Fruit fly (Drosophila melanogaster): ENCODE data around the gene CG15385.
A peak's percentile ranks its signal among the peaks of the same experiment; 100 is the strongest.

Gene CG15385

DNA sequence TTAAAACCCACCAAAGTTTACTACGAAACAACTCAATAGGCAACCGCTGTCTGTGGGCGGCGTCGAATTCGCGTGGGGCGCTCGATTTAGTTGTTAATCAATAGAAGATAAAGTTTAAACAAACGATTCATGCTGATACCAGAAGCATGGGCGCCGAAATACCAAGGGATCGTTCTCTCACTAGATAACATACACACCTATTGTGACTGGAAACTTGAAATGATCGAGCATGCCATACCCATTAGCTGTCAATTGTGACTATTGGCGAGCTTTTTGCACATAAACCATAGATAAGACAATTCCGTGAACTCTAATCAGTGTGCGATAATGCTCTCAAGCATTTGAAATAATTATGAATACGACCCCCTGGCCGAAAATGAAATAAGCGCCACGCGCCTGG lies 33.0 kb downstream of the CG15385 start (continued):
- TF ChIP-seq HLH54F (GFP tag; optimal IDR thresholded peaks at IDR 0.05) (peak; percentile 83), Ravus (GFP tag; IDR thresholded peaks at IDR 0.05) (peak; percentile 34; the same call in 1 of the 2 replicates), CG14441 (GFP tag; IDR thresholded peaks at IDR 0.05) (peak; percentile 63; the same call in 1 of the 2 replicates), Myb (GFP tag; optimal IDR thresholded peaks at IDR 0.05) (peak; percentile 65), ash1 (GFP tag; optimal IDR thresholded peaks at IDR 0.05) (peak; percentile 30), hkb (optimal IDR thresholded peaks at IDR 0.05) (no peak), hkb (GFP tag; IDR thresholded peaks at IDR 0.05) (peak; percentile 73), emc (GFP tag; optimal IDR thresholded peaks at IDR 0.05) (peak; percentile 67), gsb (GFP tag; IDR thresholded peaks at IDR 0.05) (peak; percentile 54; the same call in 1 of the 2 replicates), CG7556 (GFP tag; optimal IDR thresholded peaks at IDR 0.05) (peak; percentile 32), CG17829 (tag; optimal IDR thresholded peaks at IDR 0.05) (peak; percentile 53), CG12236 (GFP tag; optimal IDR thresholded peaks at IDR 0.05) (peak; percentile 8), CG17361 (GFP tag; IDR thresholded peaks at IDR 0.05) (peak; percentile 17; the same call in 1 of the 3 replicates), ase (GFP tag; IDR thresholded peaks at IDR 0.05) (peak; percentile 71; the same call in 2 of the 3 replicates), sr (GFP tag; IDR thresholded peaks at IDR 0.05) (peak; percentile 91), hb (GFP tag; IDR thresholded peaks at IDR 0.05; ENCODE audit: partially characterized antibody) (no peak), CG10431 (GFP tag; optimal IDR thresholded peaks at IDR 0.05) (no peak), CG8944 (GFP tag; optimal IDR thresholded peaks at IDR 0.05) (peak; percentile 65), twi (tag; optimal IDR thresholded peaks at IDR 0.05) (no peak), CG15514 (GFP tag; optimal IDR thresholded peaks at IDR 0.05) (peak; percentile 39), Hmr (GFP tag; optimal IDR thresholded peaks at IDR 0.05) (peak; percentile 79), ac (GFP tag; optimal IDR thresholded peaks at IDR 0.05) (no peak), CG18764 (GFP tag; optimal IDR thresholded peaks at IDR 0.05) (peak; percentile 59), ken (GFP tag; IDR thresholded peaks at IDR 0.05) (peak; percentile 69), GATAe (GFP tag; conservative IDR thresholded peaks at IDR 0.05) (peak; percentile 85), Max (GFP tag; optimal IDR thresholded peaks at IDR 0.05) (peak; percentile 7), CG10959 (GFP tag; IDR thresholded peaks at IDR 0.05) (no peak; the same call in 1 of the 2 replicates), CG4730 (GFP tag; IDR thresholded peaks at IDR 0.05) (peak; percentile 55; the same call in 1 of the 2 replicates), CG8359 (GFP tag; optimal IDR thresholded peaks at IDR 0.05; ENCODE audit: borderline replicate concordance) (peak; percentile 0), CG7372 (GFP tag; IDR thresholded peaks at IDR 0.05) (peak; percentile 52; the same call in 1 of the 2 replicates), zen2 (GFP tag; IDR thresholded peaks at IDR 0.05; ENCODE audit: partially characterized antibody) (no peak), Atf3 (GFP tag; optimal IDR thresholded peaks at IDR 0.05) (peak; percentile 66), CG14710 (tag; optimal IDR thresholded peaks at IDR 0.05) (no peak), NfI (GFP tag; optimal IDR thresholded peaks at IDR 0.05) (peak; percentile 74), Gug (GFP tag; IDR thresholded peaks at IDR 0.05) (peak; percentile 63; the same call in 2 of the 4 replicates), peb (GFP tag; IDR thresholded peaks at IDR 0.05) (peak; percentile 46; the same call in 1 of the 2 replicates), unpg (GFP tag; optimal IDR thresholded peaks at IDR 0.05) (peak; percentile 76), CG6791 (GFP tag; IDR thresholded peaks at IDR 0.05; ENCODE audit: partially characterized antibody) (no peak), CG2129 (GFP tag; IDR thresholded peaks at IDR 0.05; ENCODE audit: partially characterized antibody) (no peak), D (optimal IDR thresholded peaks at IDR 0.05) (no peak), D (GFP tag; optimal IDR thresholded peaks at IDR 0.05) (no peak), bigmax (GFP tag; optimal IDR thresholded peaks at IDR 0.05) (no peak), CG6765 (GFP tag; optimal IDR thresholded peaks at IDR 0.05) (peak; percentile 58), CG4424 (GFP tag; optimal IDR thresholded peaks at IDR 0.05) (peak; percentile 47), mam (GFP tag; optimal IDR thresholded peaks at IDR 0.05) (peak; percentile 67), fd102C (GFP tag; optimal IDR thresholded peaks at IDR 0.05) (no peak), Hr39 (optimal IDR thresholded peaks at IDR 0.05) (no peak), HmgD (GFP tag; optimal IDR thresholded peaks at IDR 0.05) (peak; percentile 39), HLHmδ (GFP tag; optimal IDR thresholded peaks at IDR 0.05) (no peak), CG5245 (GFP tag; optimal IDR thresholded peaks at IDR 0.05) (peak; percentile 55), Jarid2 (GFP tag; optimal IDR thresholded peaks at IDR 0.05) (peak; percentile 39)
